Fruit fly (Drosophila melanogaster) whole organism, embryonic: ENCODE results near the gene CG12096.

Source experiments
- CG10267 ChIP-seq: fragments of 200-800 bp; sonication (Bioruptor generic); optimal IDR thresholded peaks from 2 replicates; lab custom pipeline; 2018; ENCODE audit warnings: missing biosample characterization, mild to moderate bottlenecking, missing genetic modification characterization, moderate library complexity
- CG10366 ChIP-seq: fragments of 200-800 bp; sonication (Bioruptor generic); IDR thresholded peaks from 2 replicates; pipeline ENCODE4 v1.3.6; 2022; ENCODE audit warnings: missing biosample characterization, missing genetic modification characterization
- CG10979 ChIP-seq: fragments of 200-800 bp; sonication (Bioruptor generic); optimal IDR thresholded peaks from 2 replicates; lab custom pipeline; 2018; ENCODE audit warnings: missing biosample characterization, mild to moderate bottlenecking, missing genetic modification characterization, moderate library complexity
- CG12391 ChIP-seq: fragments of 200-800 bp; sonication (Bioruptor generic); optimal IDR thresholded peaks from 3 replicates; lab custom pipeline; 2018; ENCODE audit warnings: missing biosample characterization, mild to moderate bottlenecking, missing genetic modification characterization, moderate library complexity
- CG12659 ChIP-seq: fragments of 200-800 bp; sonication (Bioruptor generic); optimal IDR thresholded peaks from 3 replicates; lab custom pipeline; 2017; ENCODE audit warnings: mild to moderate bottlenecking, missing biosample characterization, missing genetic modification reagents, missing genetic modification characterization
- CG14965 ChIP-seq: fragments of 200-800 bp; sonication (Bioruptor generic); optimal IDR thresholded peaks from 2 replicates; lab custom pipeline; 2016; ENCODE audit warnings: missing biosample characterization, missing genetic modification characterization, borderline replicate concordance
- CG15269 ChIP-seq: fragments of 200-800 bp; sonication (Bioruptor generic); optimal IDR thresholded peaks from 2 replicates; lab custom pipeline; 2018; ENCODE audit warnings: missing biosample characterization, mild to moderate bottlenecking, missing genetic modification characterization, moderate library complexity
- CG15601 ChIP-seq: fragments of 200-800 bp; sonication (Bioruptor generic); optimal IDR thresholded peaks from 3 replicates; lab custom pipeline; 2019; ENCODE audit warnings: missing biosample characterization, mild to moderate bottlenecking, missing genetic modification characterization, moderate library complexity
- CG2202 ChIP-seq: fragments of 200-800 bp; sonication (Bioruptor generic); optimal IDR thresholded peaks from 2 replicates; lab custom pipeline; 2018; ENCODE audit warnings: missing biosample characterization, mild to moderate bottlenecking, missing genetic modification characterization
- CG30020 ChIP-seq: fragments of 200-800 bp; optimal IDR thresholded peaks from 2 replicates; lab custom pipeline; 2019; ENCODE audit warnings: missing biosample characterization, mild to moderate bottlenecking, missing genetic modification characterization, moderate library complexity
- CG33213 ChIP-seq: fragments of 200-800 bp; sonication (Bioruptor generic); optimal IDR thresholded peaks from 3 replicates; lab custom pipeline; 2016; ENCODE audit warnings: missing biosample characterization, missing genetic modification characterization
- CG3995 ChIP-seq: fragments of 200-800 bp; sonication (Bioruptor generic); optimal IDR thresholded peaks from 3 replicates; lab custom pipeline; 2016; ENCODE audit warnings: missing biosample characterization, missing genetic modification characterization
- CG5245 ChIP-seq: fragments of 200-800 bp; sonication (Bioruptor generic); optimal IDR thresholded peaks from 3 replicates; lab custom pipeline; 2016; ENCODE audit warnings: missing biosample characterization, missing genetic modification characterization
- CG6813 ChIP-seq: fragments of 200-800 bp; sonication (Bioruptor generic); optimal IDR thresholded peaks from 2 replicates; lab custom pipeline; 2017; ENCODE audit warnings: missing biosample characterization, missing genetic modification characterization, mild to moderate bottlenecking, moderate library complexity, missing genetic modification reagents
- CG7839 ChIP-seq: fragments of 200-800 bp; sonication (Bioruptor generic); optimal IDR thresholded peaks from 3 replicates; lab custom pipeline; 2018; ENCODE audit warnings: missing biosample characterization, mild to moderate bottlenecking, missing genetic modification characterization, moderate library complexity
- CG8290 ChIP-seq, 3 experiments: fragments of 200-800 bp; sonication (Bioruptor generic); optimal IDR thresholded peaks; 2 replicates each; lab custom pipeline; 2016 to 2019; ENCODE audit warnings: missing biosample characterization in 3 of 3, missing genetic modification characterization in 3 of 3, mild to moderate bottlenecking in 2 of 3, moderate library complexity in 1 of 3
- CG9817 ChIP-seq: fragments of 200-800 bp; sonication (Bioruptor generic); optimal IDR thresholded peaks from 2 replicates; lab custom pipeline; 2018; ENCODE audit warnings: missing biosample characterization, mild to moderate bottlenecking, missing genetic modification characterization, moderate library complexity
- Dref ChIP-seq: fragments of 200-800 bp; sonication (Bioruptor generic); IDR thresholded peaks from 2 replicates; pipeline ENCODE4 v1.3.6; 2022; ENCODE audit warnings: missing biosample characterization, missing genetic modification characterization
- GATAe ChIP-seq: fragments of 200-800 bp; sonication (Bioruptor generic); conservative IDR thresholded peaks from 2 replicates; pipeline ENCODE4 v1.3.6; 2022; ENCODE audit warnings: missing biosample characterization, missing genetic modification characterization
- HLH3B ChIP-seq: fragments of 200-800 bp; sonication (Bioruptor generic); IDR thresholded peaks from 2 replicates; pipeline ENCODE4 v1.3.6; 2022; ENCODE audit warnings: missing biosample characterization, missing genetic modification characterization
- Lim3 ChIP-seq: fragments of 200-800 bp; sonication (Bioruptor generic); IDR thresholded peaks from 2 replicates; pipeline ENCODE4 v1.3.6; 2022; ENCODE audit warnings: missing biosample characterization, missing genetic modification characterization
- MBD-R2 ChIP-seq: fragments of 200-800 bp; sonication (Bioruptor generic); IDR thresholded peaks from 2 replicates; pipeline ENCODE4 v1.3.6; 2022; ENCODE audit warnings: missing biosample characterization, missing genetic modification characterization
- Med ChIP-seq: fragments of 200-800 bp; sonication (Bioruptor generic); peaks from one replicate; lab custom pipeline; 2016; ENCODE audit warnings: missing biosample characterization, missing genetic modification characterization, mild to moderate bottlenecking, inconsistent platforms, moderate library complexity
- Meics ChIP-seq: fragments of 200-800 bp; sonication (Bioruptor generic); optimal IDR thresholded peaks from 2 replicates; lab custom pipeline; 2017; ENCODE audit warnings: missing biosample characterization, mild to moderate bottlenecking, missing genetic modification characterization
- NC2α ChIP-seq: fragments of 200-800 bp; sonication (Bioruptor generic); optimal IDR thresholded peaks from 2 replicates; lab custom pipeline; 2016; ENCODE audit warnings: missing biosample characterization, missing genetic modification characterization
- Ravus ChIP-seq: fragments of 200-800 bp; sonication (Bioruptor generic); IDR thresholded peaks from 2 replicates; pipeline ENCODE4 v1.3.6; 2022; ENCODE audit warnings: missing biosample characterization, missing genetic modification characterization
- Ssrp ChIP-seq: fragments of 200-800 bp; sonication (Bioruptor generic); optimal IDR thresholded peaks from 2 replicates; lab custom pipeline; 2018; ENCODE audit warnings: missing biosample characterization, mild to moderate bottlenecking, missing genetic modification characterization, moderate library complexity
- ab ChIP-seq: fragments of 200-800 bp; sonication (Bioruptor generic); optimal IDR thresholded peaks from 2 replicates; lab custom pipeline; 2016; ENCODE audit warnings: missing biosample characterization, missing genetic modification characterization
- ase ChIP-seq: fragments of 200-800 bp; sonication (Bioruptor generic); IDR thresholded peaks from 3 replicates; pipeline ENCODE4 v1.3.6; 2022; ENCODE audit warnings: missing biosample characterization, missing genetic modification characterization
- bowl ChIP-seq: fragments of 200-800 bp; sonication (Bioruptor generic); IDR thresholded peaks from 2 replicates; pipeline ENCODE4 v1.3.6; 2022; ENCODE audit warnings: missing biosample characterization, missing genetic modification characterization
- bsh ChIP-seq, 2 experiments: fragments of 200-800 bp; sonication (Bioruptor generic); optimal IDR thresholded peaks; 2 replicates each; lab custom pipeline; 2017 to 2018; ENCODE audit warnings: mild to moderate bottlenecking in 2 of 2, missing biosample characterization in 2 of 2, missing genetic modification characterization in 2 of 2, moderate library complexity in 1 of 2
- croc ChIP-seq: fragments of 200-800 bp; sonication (Bioruptor generic); conservative IDR thresholded peaks from 3 replicates; pipeline ENCODE4 v1.3.6; 2022; ENCODE audit warnings: missing biosample characterization, missing genetic modification characterization
- dimm ChIP-seq: fragments of 200-800 bp; sonication (Bioruptor generic); IDR thresholded peaks from 2 replicates; pipeline ENCODE4 v1.3.6; 2022; ENCODE audit warnings: missing biosample characterization, missing genetic modification characterization
- fd96Cb ChIP-seq: fragments of 200-800 bp; sonication (Bioruptor generic); optimal IDR thresholded peaks from 2 replicates; lab custom pipeline; 2018; ENCODE audit warnings: missing biosample characterization, mild to moderate bottlenecking, missing genetic modification characterization, moderate library complexity
- fru ChIP-seq: fragments of >200 bp; optimal IDR thresholded peaks from 2 replicates; lab custom pipeline; 2017
- fu2 ChIP-seq: fragments of 200-800 bp; sonication (Bioruptor generic); optimal IDR thresholded peaks from 2 replicates; lab custom pipeline; 2016; ENCODE audit warnings: missing biosample characterization, missing genetic modification characterization
- gem ChIP-seq: fragments of 200-800 bp; sonication (Bioruptor generic); optimal IDR thresholded peaks from 2 replicates; lab custom pipeline; 2019; ENCODE audit warnings: missing biosample characterization, mild to moderate bottlenecking, missing genetic modification characterization, moderate library complexity
- gro ChIP-seq: fragments of 200-800 bp; sonication (Bioruptor generic); optimal IDR thresholded peaks from 2 replicates; lab custom pipeline; 2016; ENCODE audit warnings: missing biosample characterization, missing genetic modification characterization
- insv ChIP-seq, 2 experiments: fragments of 200-800 bp; sonication (Bioruptor generic); optimal IDR thresholded peaks; 3 replicates each; lab custom pipeline; 2016 to 2018; ENCODE audit warnings: missing biosample characterization in 2 of 2, missing genetic modification characterization in 2 of 2
- nau ChIP-seq: fragments of 200-800 bp; sonication (Bioruptor generic); optimal IDR thresholded peaks from 3 replicates; lab custom pipeline; 2017; ENCODE audit warnings: missing biosample characterization, mild to moderate bottlenecking, missing genetic modification characterization, missing genetic modification reagents
- otp ChIP-seq: fragments of 200-800 bp; sonication (Bioruptor generic); IDR thresholded peaks from 3 replicates; pipeline ENCODE4, ENCODE4 v1.3.6; 2022; ENCODE audit warnings: missing biosample characterization, missing genetic modification characterization
- prd ChIP-seq, 3 experiments: fragments of >200 bp in 2 of 3; fragments of 200-800 bp in 1 of 3; sonication (Bioruptor generic) in 1 of 3; optimal IDR thresholded peaks in 2 of 3; IDR thresholded peaks in 1 of 3; 2 replicates in 2 of 3; 3 replicates in 1 of 3; pipeline versions ENCODE4 v1.3.6 to Lab custom; 2017 to 2022; ENCODE audit warnings: missing biosample characterization in 1 of 3, missing genetic modification characterization in 1 of 3
- salm ChIP-seq: fragments of 200-800 bp; sonication (Bioruptor generic); optimal IDR thresholded peaks from 2 replicates; lab custom pipeline; 2018; ENCODE audit warnings: missing biosample characterization, mild to moderate bottlenecking, missing genetic modification characterization
- sens-2 ChIP-seq: fragments of 200-800 bp; sonication (Bioruptor generic); IDR thresholded peaks from 2 replicates; pipeline ENCODE4 v1.3.6; 2022; ENCODE audit warnings: missing biosample characterization, missing genetic modification characterization
- slp2 ChIP-seq: fragments of 200-800 bp; sonication (Bioruptor generic); optimal IDR thresholded peaks from 2 replicates; lab custom pipeline; 2016; ENCODE audit warnings: missing biosample characterization, missing genetic modification characterization
- sr ChIP-seq: fragments of 200-800 bp; sonication (Bioruptor generic); IDR thresholded peaks from 3 replicates; pipeline ENCODE4 v1.3.6; 2022; ENCODE audit warnings: missing biosample characterization, missing genetic modification characterization
- tgo ChIP-seq: fragments of 200-800 bp; sonication (Bioruptor generic); IDR thresholded peaks from 3 replicates; pipeline ENCODE4 v1.3.6; 2022; ENCODE audit warnings: missing biosample characterization, missing genetic modification characterization
- twi ChIP-seq: fragments of 200-800 bp; optimal IDR thresholded peaks from 2 replicates; lab custom pipeline; 2019; ENCODE audit warnings: missing biosample characterization, mild to moderate bottlenecking, missing genetic modification characterization, moderate library complexity
- vfl ChIP-seq: fragments of 200-800 bp; sonication (Bioruptor generic); optimal IDR thresholded peaks from 2 replicates; lab custom pipeline; 2016; ENCODE audit warnings: missing biosample characterization, missing genetic modification characterization
- zfh2 ChIP-seq: fragments of 200-800 bp; sonication (Bioruptor generic); optimal IDR thresholded peaks from 2 replicates; lab custom pipeline; 2016; ENCODE audit warnings: missing biosample characterization, missing genetic modification characterization

Gene CG12096

dm6 chrX:13135702-13136101, 23.7 kb upstream of the CG12096 start (continued):
- TF ChIP-seq GATAe: no peak
- TF ChIP-seq CG8290 (GFP tag; optimal IDR thresholded peaks at IDR 0.05; lab: Kevin White, UChicago): no peak
- TF ChIP-seq CG8290 (tag; optimal IDR thresholded peaks at IDR 0.05; lab: Kevin White, UChicago): peak in 1 of 2 experiments; percentile 64
- TF ChIP-seq gem (tag; lab: Kevin White, UChicago): peak; percentile 76
- no peak for TF ChIP-seq Lim3 (GFP tag; lab: Robert Waterston, UW)
- peak; percentile 60; the same call in 2 of the 3 replicates for TF ChIP-seq tgo (GFP tag; lab: Robert Waterston, UW)
- peak; percentile 33 for TF ChIP-seq CG12659 (GFP tag; lab: Kevin White, UChicago)
- no peak for TF ChIP-seq NC2α
- peak; percentile 54; the same call in 1 of the 3 replicates for TF ChIP-seq otp (GFP tag; lab: Robert Waterston, UW)
- TF ChIP-seq CG5245: peak; percentile 47
- TF ChIP-seq Ssrp (tag; lab: Kevin White, UChicago): peak; percentile 66
- peak; percentile 71 for TF ChIP-seq HLH3B (GFP tag; lab: Robert Waterston, UW)
- peak; percentile 33 for TF ChIP-seq nau (GFP tag; lab: Kevin White, UChicago)
- TF ChIP-seq Dref: no peak
- TF ChIP-seq CG2202 (tag; lab: Kevin White, UChicago): no peak
- peak; percentile 59 for TF ChIP-seq CG12391 (tag; lab: Kevin White, UChicago)
- peak; percentile 60 for TF ChIP-seq CG10366 (GFP tag; lab: Robert Waterston, UW)
- TF ChIP-seq croc (GFP tag; lab: Robert Waterston, UW): 0 out of 3 replicates have a peak, but pooled peaks have one; percentile 23
- no peak for TF ChIP-seq gro
- no peak for TF ChIP-seq CG3995 (GFP tag; lab: Kevin White, UChicago)
- TF ChIP-seq CG9817 (tag; lab: Kevin White, UChicago): peak; percentile 26
- TF ChIP-seq CG10979: peak; percentile 52
- TF ChIP-seq salm (tag; lab: Kevin White, UChicago): peak; percentile 20
- no peak for TF ChIP-seq CG15601 (tag; lab: Kevin White, UChicago)
- TF ChIP-seq CG15269: peak; percentile 73
- peak; percentile 33 for TF ChIP-seq Ravus (GFP tag; lab: Robert Waterston, UW)
- 0 out of 2 replicates have a peak, but pooled peaks have one; percentile 10 for TF ChIP-seq dimm (GFP tag; lab: Robert Waterston, UW)
- peak in 1 of 2 experiments; percentile 55 for TF ChIP-seq bsh (GFP tag; optimal IDR thresholded peaks at IDR 0.05; lab: Kevin White, UChicago)
- peak; percentile 27 for TF ChIP-seq CG10267 (tag; lab: Kevin White, UChicago)
- TF ChIP-seq CG33213 (GFP tag; lab: Kevin White, UChicago): peak; percentile 46
- no peak for TF ChIP-seq ab (GFP tag; lab: Kevin White, UChicago)
- no peak for TF ChIP-seq twi (tag; lab: Kevin White, UChicago)
- peak; percentile 62; the same call in 1 of the 3 replicates for TF ChIP-seq ase (GFP tag; lab: Robert Waterston, UW)
- TF ChIP-seq slp2 (GFP tag; lab: Kevin White, UChicago): no peak
- peak; percentile 68 for TF ChIP-seq fd96Cb (tag; lab: Kevin White, UChicago)
- peak; percentile 62 for TF ChIP-seq CG7839 (tag; lab: Kevin White, UChicago)
- TF ChIP-seq Med (GFP tag; lab: Kevin White, UChicago): peak; percentile 89
- no peak for TF ChIP-seq bowl (GFP tag; lab: Robert Waterston, UW)
- no peak for TF ChIP-seq CG30020
- TF ChIP-seq CG14965 (GFP tag; lab: Kevin White, UChicago): no peak
- peak; percentile 24; the same call in 1 of the 2 replicates for TF ChIP-seq MBD-R2 (GFP tag; lab: Robert Waterston, UW)
- peak; percentile 42 for TF ChIP-seq zfh2 (GFP tag; lab: Kevin White, UChicago)
- 0 out of 3 replicates have a peak, but pooled peaks have one; percentile 33 for TF ChIP-seq sr (GFP tag; lab: Robert Waterston, UW)
- TF ChIP-seq vfl (GFP tag; lab: Kevin White, UChicago): no peak
- no peak for TF ChIP-seq insv (GFP tag; optimal IDR thresholded peaks at IDR 0.05; lab: Kevin White, UChicago)
- 0 out of 2 replicates have a peak, but pooled peaks have one; percentile 39 for TF ChIP-seq sens-2 (GFP tag; lab: Robert Waterston, UW)
- no peak for TF ChIP-seq prd (optimal IDR thresholded peaks at IDR 0.05; lab: Kevin White, UChicago)
- TF ChIP-seq prd (GFP tag; IDR thresholded peaks at IDR 0.05; lab: Robert Waterston, UW): peak; percentile 70
- TF ChIP-seq fu2 (GFP tag; lab: Kevin White, UChicago): peak; percentile 5
- TF ChIP-seq CG6813 (GFP tag; lab: Kevin White, UChicago): peak; percentile 31
- peak; percentile 37 for TF ChIP-seq Meics
- no peak for TF ChIP-seq fru
